Fruit fly (Drosophila melanogaster): Measurements from ENCODE around the gene Tie.

Tie gene

DNA sequence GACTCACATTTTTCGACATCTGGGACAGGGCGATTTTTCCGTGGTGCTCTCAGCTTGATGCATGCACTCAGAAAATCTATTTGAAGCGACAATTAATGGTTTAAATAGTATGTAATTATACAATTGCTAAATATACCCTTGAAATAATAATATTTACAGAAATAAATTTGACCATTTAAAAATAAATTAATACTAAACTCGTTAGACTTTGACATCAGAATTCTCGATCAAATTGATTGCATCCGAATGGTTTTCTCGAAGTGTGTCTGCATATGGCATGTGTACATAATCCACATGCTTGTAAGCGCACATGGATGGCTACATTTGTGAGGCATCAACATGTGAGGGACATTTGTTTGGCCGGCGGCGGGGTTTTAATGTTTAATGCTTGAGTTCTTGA lies 14.7 kb upstream of the Tie start (continued):
- peak; percentile 90 for TF ChIP-seq dsx (GFP tag; optimal IDR thresholded peaks at IDR 0.05; ENCODE audit: poor library complexity, severe bottlenecking)
- peak; percentile 58 for TF ChIP-seq dac (GFP tag; optimal IDR thresholded peaks at IDR 0.05)
- TF ChIP-seq net (GFP tag; optimal IDR thresholded peaks at IDR 0.05), result peak; percentile 90
- TF ChIP-seq Met (GFP tag; optimal IDR thresholded peaks at IDR 0.05), result peak; percentile 84
- peak; percentile 80 for TF ChIP-seq CG6276 (GFP tag; optimal IDR thresholded peaks at IDR 0.05)
- peak; percentile 88 for TF ChIP-seq acj6 (GFP tag; optimal IDR thresholded peaks at IDR 0.05)
- peak; percentile 75 for TF ChIP-seq CG16779 (tag; optimal IDR thresholded peaks at IDR 0.05)
- TF ChIP-seq Hr4 (GFP tag; optimal IDR thresholded peaks at IDR 0.05), result peak; percentile 88

DNA sequence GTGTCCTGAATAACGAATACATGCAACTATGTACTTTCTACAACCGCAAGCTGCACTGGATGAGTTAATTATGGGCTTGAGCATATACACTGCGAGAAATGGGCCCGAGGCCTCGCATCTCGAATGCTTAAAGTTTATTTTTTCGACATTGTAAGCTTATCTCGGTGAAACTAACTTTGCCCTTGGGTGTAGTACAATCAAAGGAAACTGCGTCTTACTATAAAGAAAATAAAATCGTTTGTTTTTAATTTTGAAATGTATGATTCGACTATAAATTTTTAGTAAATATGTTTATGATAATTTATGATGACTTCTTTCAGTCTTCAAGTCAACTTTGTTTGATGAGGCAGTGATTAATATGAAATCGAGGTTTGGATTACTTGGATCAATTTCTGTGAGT lies 13.8 kb upstream of the Tie start:
- TF ChIP-seq CG6808 (GFP tag; optimal IDR thresholded peaks at IDR 0.05), result peak; percentile 52
- peak; percentile 52 for TF ChIP-seq CG6276 (GFP tag; optimal IDR thresholded peaks at IDR 0.05)
- no peak for TF ChIP-seq CG1621 (tag; optimal IDR thresholded peaks at IDR 0.05)
- TF ChIP-seq CG6792 (GFP tag; optimal IDR thresholded peaks at IDR 0.05), result peak; percentile 65
- TF ChIP-seq CG11294 (GFP tag; IDR thresholded peaks at IDR 0.05), result no peak
- TF ChIP-seq fd59A (GFP tag; optimal IDR thresholded peaks at IDR 0.05), result peak; percentile 60
- TF ChIP-seq CG8632 (GFP tag; optimal IDR thresholded peaks at IDR 0.05), result peak; percentile 57
- peak; percentile 16 for TF ChIP-seq CG11902 (GFP tag; optimal IDR thresholded peaks at IDR 0.05)
- peak; percentile 62 for TF ChIP-seq Sox14 (GFP tag; optimal IDR thresholded peaks at IDR 0.05)
- TF ChIP-seq Ets96B (tag; optimal IDR thresholded peaks at IDR 0.05), result peak; percentile 48
- TF ChIP-seq CG3919 (GFP tag; optimal IDR thresholded peaks at IDR 0.05), result peak; percentile 73
- peak; percentile 69 for TF ChIP-seq OdsH (GFP tag; optimal IDR thresholded peaks at IDR 0.05)
- peak; percentile 51 for TF ChIP-seq CG34406 (GFP tag; optimal IDR thresholded peaks at IDR 0.05)
- peak; percentile 59; the same call in 2 of the 3 replicates for TF ChIP-seq CG8119 (GFP tag; IDR thresholded peaks at IDR 0.05)
- TF ChIP-seq Sox15 (GFP tag; optimal IDR thresholded peaks at IDR 0.05), result peak; percentile 39
- peak; percentile 59 for TF ChIP-seq esn (GFP tag; optimal IDR thresholded peaks at IDR 0.05)
- peak; percentile 46 for TF ChIP-seq Hr39 (GFP tag; optimal IDR thresholded peaks at IDR 0.05)
- TF ChIP-seq CG7368 (GFP tag; optimal IDR thresholded peaks at IDR 0.05), result peak; percentile 22
- peak; percentile 68 for TF ChIP-seq CG10631 (GFP tag; optimal IDR thresholded peaks at IDR 0.05)
- TF ChIP-seq CG15336 (GFP tag; IDR thresholded peaks at IDR 0.05), result peak; percentile 49; the same call in 1 of the 2 replicates
- peak; percentile 54 for TF ChIP-seq CG31627 (GFP tag; optimal IDR thresholded peaks at IDR 0.05)
- peak; percentile 62 for TF ChIP-seq Met (GFP tag; optimal IDR thresholded peaks at IDR 0.05)
- peak; percentile 76 for TF ChIP-seq svp (GFP tag)
- TF ChIP-seq dac (GFP tag; optimal IDR thresholded peaks at IDR 0.05), result peak; percentile 46
- TF ChIP-seq acj6 (GFP tag; optimal IDR thresholded peaks at IDR 0.05), result peak; percentile 71
- peak; percentile 63 for TF ChIP-seq topi (GFP tag; optimal IDR thresholded peaks at IDR 0.05)
- TF ChIP-seq Eip93F (GFP tag; optimal IDR thresholded peaks at IDR 0.05), result no peak
- peak; percentile 50 for TF ChIP-seq CG4318 (GFP tag; optimal IDR thresholded peaks at IDR 0.05)
- TF ChIP-seq Sox102F (GFP tag; optimal IDR thresholded peaks at IDR 0.05), result peak; percentile 56
- no peak for TF ChIP-seq CG16779 (tag; optimal IDR thresholded peaks at IDR 0.05)
- TF ChIP-seq Eip78C (GFP tag), result peak; percentile 95
- peak; percentile 77 for TF ChIP-seq CG32006 (GFP tag; optimal IDR thresholded peaks at IDR 0.05)
- peak; percentile 70 for TF ChIP-seq Eip75B (GFP tag; optimal IDR thresholded peaks at IDR 0.05)
- TF ChIP-seq ss (GFP tag; optimal IDR thresholded peaks at IDR 0.05), result peak in 1 of 2 experiments; percentile 56
- no peak for TF ChIP-seq vri (GFP tag; optimal IDR thresholded peaks at IDR 0.05)
- no peak for TF ChIP-seq CG9139 (GFP tag; optimal IDR thresholded peaks at IDR 0.05)
- peak; percentile 43 for TF ChIP-seq CG11762 (GFP tag; optimal IDR thresholded peaks at IDR 0.05; ENCODE audit: insufficient read depth)
- TF ChIP-seq cyc (GFP tag; optimal IDR thresholded peaks at IDR 0.05), result peak; percentile 57
- TF ChIP-seq Hr38 (GFP tag; optimal IDR thresholded peaks at IDR 0.05), result no peak
- TF ChIP-seq net (GFP tag; optimal IDR thresholded peaks at IDR 0.05), result peak; percentile 68
- no peak for TF ChIP-seq Ets21C (GFP tag; optimal IDR thresholded peaks at IDR 0.05)
- TF ChIP-seq CG3032 (tag; optimal IDR thresholded peaks at IDR 0.05), result peak; percentile 55
- TF ChIP-seq CG10669 (GFP tag; optimal IDR thresholded peaks at IDR 0.05), result peak; percentile 65
- peak; percentile 69 for TF ChIP-seq CG6163 (GFP tag; IDR thresholded peaks at IDR 0.05)
- no peak for TF ChIP-seq fd85E (GFP tag; optimal IDR thresholded peaks at IDR 0.05)
- no peak for TF ChIP-seq Gug (GFP tag; IDR thresholded peaks at IDR 0.05)
- peak; percentile 72 for TF ChIP-seq dsx (GFP tag; optimal IDR thresholded peaks at IDR 0.05; ENCODE audit: poor library complexity, severe bottlenecking)
- peak; percentile 56 for TF ChIP-seq lz (GFP tag; optimal IDR thresholded peaks at IDR 0.05)

Data from whole organism, prepupa.